Fruit fly (Drosophila melanogaster) whole organism, embryonic: ENCODE measurements around the gene CG15642.
A peak's percentile ranks its signal among the peaks of the same experiment; 100 is the strongest.

Source experiments
- Aef1 ChIP-seq: fragments of 200-800 bp; sonication (Bioruptor generic); IDR thresholded peaks from 3 replicates; pipeline ENCODE4 v1.3.6; 2022; ENCODE audit warnings: missing biosample characterization, missing genetic modification characterization
- Atf6 ChIP-seq: fragments of 200-800 bp; sonication (Bioruptor generic); IDR thresholded peaks from 2 replicates; pipeline ENCODE4 v1.3.6; 2022; ENCODE audit warnings: missing biosample characterization, missing genetic modification characterization
- Blimp-1 ChIP-seq: fragments of 200-800 bp; sonication (Bioruptor generic); optimal IDR thresholded peaks from 3 replicates; lab custom pipeline; 2018; ENCODE audit warnings: missing biosample characterization, missing genetic modification characterization, mild to moderate bottlenecking, moderate library complexity, missing genetic modification reagents
- CG10366 ChIP-seq: fragments of 200-800 bp; sonication (Bioruptor generic); IDR thresholded peaks from 2 replicates; pipeline ENCODE4 v1.3.6; 2022; ENCODE audit warnings: missing biosample characterization, missing genetic modification characterization
- CG11247 ChIP-seq: fragments of 200-800 bp; sonication (Bioruptor generic); IDR thresholded peaks from 2 replicates; pipeline ENCODE4 v1.3.6; 2022; ENCODE audit warnings: missing biosample characterization, missing genetic modification characterization
- CG11398 ChIP-seq: fragments of 200-800 bp; sonication (Bioruptor generic); optimal IDR thresholded peaks from 2 replicates; lab custom pipeline; 2016; ENCODE audit warnings: missing biosample characterization, missing genetic modification characterization
- CG13296 ChIP-seq: fragments of 200-800 bp; sonication (Bioruptor generic); optimal IDR thresholded peaks from 3 replicates; lab custom pipeline; 2018; ENCODE audit warnings: missing biosample characterization, mild to moderate bottlenecking, missing genetic modification characterization
- CG13424 ChIP-seq: fragments of 200-800 bp; sonication (Bioruptor generic); optimal IDR thresholded peaks from 2 replicates; lab custom pipeline; 2019; ENCODE audit warnings: missing biosample characterization, mild to moderate bottlenecking, missing genetic modification characterization, moderate library complexity
- CG14710 ChIP-seq: fragments of 200-800 bp; sonication (Bioruptor generic); optimal IDR thresholded peaks from 3 replicates; lab custom pipeline; 2019; ENCODE audit warnings: missing biosample characterization, mild to moderate bottlenecking, missing genetic modification characterization, moderate library complexity
- CG14860 ChIP-seq: fragments of 200-800 bp; sonication (Bioruptor generic); IDR thresholded peaks from 3 replicates; pipeline ENCODE4 v1.3.6; 2022; ENCODE audit warnings: missing biosample characterization, missing genetic modification characterization; ENCODE audit not compliant: partially characterized antibody
- CG1529 ChIP-seq: fragments of 200-800 bp; sonication (Bioruptor generic); optimal IDR thresholded peaks from 3 replicates; lab custom pipeline; 2018; ENCODE audit warnings: missing biosample characterization, missing genetic modification characterization
- CG17328 ChIP-seq: fragments of 200-800 bp; sonication (Bioruptor generic); IDR thresholded peaks from 2 replicates; pipeline ENCODE4 v1.3.6; 2022; ENCODE audit warnings: missing biosample characterization, missing genetic modification characterization
- CG17385 ChIP-seq: fragments of 200-800 bp; sonication (Bioruptor generic); optimal IDR thresholded peaks from 3 replicates; lab custom pipeline; 2018; ENCODE audit warnings: missing biosample characterization, mild to moderate bottlenecking, missing genetic modification characterization
- CG17829 ChIP-seq: fragments of 200-800 bp; optimal IDR thresholded peaks from 2 replicates; lab custom pipeline; 2019; ENCODE audit warnings: missing biosample characterization, mild to moderate bottlenecking, missing genetic modification characterization, moderate library complexity
- CG4730 ChIP-seq: fragments of 200-800 bp; sonication (Bioruptor generic); IDR thresholded peaks from 2 replicates; pipeline ENCODE4 v1.3.6; 2022; ENCODE audit warnings: missing biosample characterization, missing genetic modification characterization
- CG5245 ChIP-seq: fragments of 200-800 bp; sonication (Bioruptor generic); optimal IDR thresholded peaks from 3 replicates; lab custom pipeline; 2016; ENCODE audit warnings: missing biosample characterization, missing genetic modification characterization
- CG6689 ChIP-seq: fragments of 200-800 bp; sonication (Bioruptor generic); IDR thresholded peaks from 2 replicates; pipeline ENCODE4 v1.3.6; 2022; ENCODE audit warnings: missing biosample characterization, missing genetic modification characterization
- CG6854 ChIP-seq: fragments of 200-800 bp; sonication (Bioruptor generic); optimal IDR thresholded peaks from 3 replicates; lab custom pipeline; 2017; ENCODE audit warnings: missing biosample characterization, mild to moderate bottlenecking, missing genetic modification characterization
- CG9932 ChIP-seq: fragments of 200-800 bp; sonication (Bioruptor generic); IDR thresholded peaks from 2 replicates; pipeline ENCODE4 v1.3.6; 2022; ENCODE audit warnings: missing biosample characterization, missing genetic modification characterization
- CkIIα-i1 ChIP-seq: fragments of 200-800 bp; sonication (Bioruptor generic); IDR thresholded peaks from 2 replicates; pipeline ENCODE4 v1.3.6; 2022; ENCODE audit warnings: missing biosample characterization, missing genetic modification characterization
- GATAe ChIP-seq: fragments of 200-800 bp; sonication (Bioruptor generic); conservative IDR thresholded peaks from 2 replicates; pipeline ENCODE4 v1.3.6; 2022; ENCODE audit warnings: missing biosample characterization, missing genetic modification characterization
- Kr ChIP-seq: fragments of 200-800 bp; sonication (Bioruptor generic); optimal IDR thresholded peaks from 2 replicates; lab custom pipeline; 2017; ENCODE audit warnings: missing biosample characterization, mild to moderate bottlenecking, missing genetic modification characterization
- Lhr ChIP-seq: fragments of 200-800 bp; sonication (Bioruptor generic); optimal IDR thresholded peaks from 3 replicates; lab custom pipeline; 2017; ENCODE audit warnings: mild to moderate bottlenecking, missing biosample characterization, missing genetic modification reagents, missing genetic modification characterization
- NFAT ChIP-seq: fragments of 200-800 bp; sonication (Bioruptor generic); IDR thresholded peaks from 2 replicates; pipeline ENCODE4 v1.3.6; 2022; ENCODE audit warnings: missing biosample characterization, missing genetic modification characterization
- Rfx ChIP-seq: fragments of 200-800 bp; sonication (Bioruptor generic); IDR thresholded peaks from 2 replicates; pipeline ENCODE4 v1.3.6; 2022; ENCODE audit warnings: missing biosample characterization, missing genetic modification characterization
- Ssrp ChIP-seq: fragments of 200-800 bp; sonication (Bioruptor generic); optimal IDR thresholded peaks from 2 replicates; lab custom pipeline; 2018; ENCODE audit warnings: missing biosample characterization, mild to moderate bottlenecking, missing genetic modification characterization, moderate library complexity
- Stat92E ChIP-seq, 3 experiments: fragments of >200 bp in 2 of 3; fragments of 200-800 bp in 1 of 3; sonication (Bioruptor generic) in 1 of 3; optimal IDR thresholded peaks; 2 replicates each; lab custom pipeline; 2017 to 2019; ENCODE audit warnings: missing biosample characterization in 3 of 3, missing genetic modification characterization in 3 of 3, mild to moderate bottlenecking in 1 of 3, moderate library complexity in 1 of 3
- al ChIP-seq: fragments of 200-800 bp; sonication (Bioruptor generic); IDR thresholded peaks from 2 replicates; pipeline ENCODE4 v1.3.6; 2022; ENCODE audit warnings: missing biosample characterization, missing genetic modification characterization
- btn ChIP-seq: fragments of 200-800 bp; sonication (Bioruptor generic); optimal IDR thresholded peaks from 2 replicates; lab custom pipeline; 2016; ENCODE audit warnings: missing biosample characterization, missing genetic modification characterization
- dati ChIP-seq: fragments of 200-800 bp; sonication (Bioruptor generic); IDR thresholded peaks from 2 replicates; pipeline ENCODE4 v1.3.6; 2022; ENCODE audit warnings: missing biosample characterization, missing genetic modification characterization
- ewg ChIP-seq: fragments of 200-800 bp; sonication (Bioruptor generic); optimal IDR thresholded peaks from 3 replicates; lab custom pipeline; 2017; ENCODE audit warnings: mild to moderate bottlenecking, missing biosample characterization, missing genetic modification reagents, missing genetic modification characterization
- gfzf ChIP-seq: fragments of 200-800 bp; sonication (Bioruptor generic); optimal IDR thresholded peaks from 2 replicates; lab custom pipeline; 2016; ENCODE audit warnings: missing biosample characterization, mild to moderate bottlenecking, missing genetic modification characterization, moderate library complexity
- jumu ChIP-seq: fragments of 200-800 bp; sonication (Bioruptor generic); optimal IDR thresholded peaks from 3 replicates; lab custom pipeline; 2016; ENCODE audit warnings: missing biosample characterization, missing genetic modification characterization
- kni ChIP-seq: fragments of 200-800 bp; sonication (Bioruptor generic); optimal IDR thresholded peaks from 3 replicates; lab custom pipeline; 2017; ENCODE audit warnings: mild to moderate bottlenecking, missing biosample characterization, missing genetic modification reagents, missing genetic modification characterization
- lola ChIP-seq, 3 experiments: fragments of >200 bp in 2 of 3; fragments of 200-800 bp in 1 of 3; sonication (Bioruptor generic) in 1 of 3; optimal IDR thresholded peaks; 2 replicates each; lab custom pipeline; 2017 to 2019; ENCODE audit warnings: missing biosample characterization in 3 of 3, missing genetic modification characterization in 3 of 3, mild to moderate bottlenecking in 1 of 3, moderate library complexity in 1 of 3
- mam ChIP-seq: fragments of 200-800 bp; sonication (Bioruptor generic); optimal IDR thresholded peaks from 3 replicates; lab custom pipeline; 2016; ENCODE audit warnings: missing biosample characterization, missing genetic modification characterization
- mirr ChIP-seq: fragments of 200-800 bp; sonication (Bioruptor generic); optimal IDR thresholded peaks from 3 replicates; lab custom pipeline; 2018; ENCODE audit warnings: missing biosample characterization, mild to moderate bottlenecking, missing genetic modification characterization
- nmo ChIP-seq: fragments of 200-800 bp; sonication (Bioruptor generic); optimal IDR thresholded peaks from 2 replicates; lab custom pipeline; 2018; ENCODE audit warnings: missing biosample characterization, mild to moderate bottlenecking, missing genetic modification characterization, moderate library complexity
- pho ChIP-seq: fragments of 200-800 bp; sonication (Bioruptor generic); optimal IDR thresholded peaks from 2 replicates; lab custom pipeline; 2016; ENCODE audit warnings: missing biosample characterization, missing genetic modification characterization
- row ChIP-seq: fragments of 200-800 bp; sonication (Bioruptor generic); IDR thresholded peaks from 3 replicates; pipeline ENCODE4 v1.3.6; 2022; ENCODE audit warnings: missing biosample characterization, missing genetic modification characterization
- sna ChIP-seq: fragments of 200-800 bp; sonication (Bioruptor generic); IDR thresholded peaks from 2 replicates; pipeline ENCODE4 v1.3.6; 2022; ENCODE audit warnings: missing biosample characterization, missing genetic modification characterization; ENCODE audit not compliant: partially characterized antibody
- so ChIP-seq: fragments of 200-800 bp; sonication (Bioruptor generic); IDR thresholded peaks from 3 replicates; pipeline ENCODE4 v1.3.6; 2022; ENCODE audit warnings: missing biosample characterization, missing genetic modification characterization
- sr ChIP-seq: fragments of 200-800 bp; sonication (Bioruptor generic); IDR thresholded peaks from 3 replicates; pipeline ENCODE4 v1.3.6; 2022; ENCODE audit warnings: missing biosample characterization, missing genetic modification characterization
- tgo ChIP-seq: fragments of 200-800 bp; sonication (Bioruptor generic); IDR thresholded peaks from 3 replicates; pipeline ENCODE4 v1.3.6; 2022; ENCODE audit warnings: missing biosample characterization, missing genetic modification characterization
- tll ChIP-seq, 2 experiments: fragments of 200-800 bp in 1 of 2; fragments of >200 bp in 1 of 2; sonication (Bioruptor generic) in 1 of 2; optimal IDR thresholded peaks; 2 replicates each; lab custom pipeline; 2017 to 2019; ENCODE audit warnings: missing biosample characterization in 2 of 2, missing genetic modification characterization in 2 of 2, mild to moderate bottlenecking in 1 of 2, moderate library complexity in 1 of 2
- tna ChIP-seq: fragments of 200-800 bp; sonication (Bioruptor generic); IDR thresholded peaks from 2 replicates; pipeline ENCODE4 v1.3.6; 2022; ENCODE audit warnings: missing biosample characterization, missing genetic modification characterization; ENCODE audit not compliant: partially characterized antibody
- trem ChIP-seq: fragments of 200-800 bp; optimal IDR thresholded peaks from 3 replicates; lab custom pipeline; 2019; ENCODE audit warnings: missing biosample characterization, mild to moderate bottlenecking, missing genetic modification characterization, moderate library complexity
- tx ChIP-seq: fragments of 200-800 bp; sonication (Bioruptor generic); optimal IDR thresholded peaks from 2 replicates; lab custom pipeline; 2016; ENCODE audit warnings: missing biosample characterization, missing genetic modification characterization
- usp ChIP-seq: fragments of >200 bp; optimal IDR thresholded peaks from 2 replicates; lab custom pipeline; 2017; ENCODE audit warnings: missing biosample characterization, missing genetic modification characterization
- vvl ChIP-seq: fragments of 200-800 bp; sonication (Bioruptor generic); IDR thresholded peaks from 2 replicates; pipeline ENCODE4 v1.3.6; 2022; ENCODE audit warnings: missing biosample characterization, missing genetic modification characterization
- yki ChIP-seq: fragments of >200 bp; optimal IDR thresholded peaks from 3 replicates; lab custom pipeline; 2018

The CG15642 gene

dm6 chrX:15475367-15475789, 7.8 kb upstream of the CG15642 start, which contains the start of gene mh (continued):
- TF ChIP-seq al (GFP tag; lab: Robert Waterston, UW) = 0 out of 2 replicates have a peak, but pooled peaks have one; percentile 33
- TF ChIP-seq Rfx (GFP tag; lab: Robert Waterston, UW) = peak; percentile 37; the same call in 1 of the 2 replicates
- TF ChIP-seq mirr (GFP tag; lab: Kevin White, UChicago) = no peak
- 0 out of 3 replicates have a peak, but pooled peaks have one; percentile 20 for TF ChIP-seq Aef1 (GFP tag; lab: Robert Waterston, UW)
- peak; percentile 10 for TF ChIP-seq mam (GFP tag; lab: Kevin White, UChicago)
- TF ChIP-seq pho (GFP tag; lab: Kevin White, UChicago) = no peak
- TF ChIP-seq Ssrp = no peak
- peak; percentile 60 for TF ChIP-seq ewg
- peak in 1 of 3 experiments; percentile 2 for TF ChIP-seq Stat92E (GFP tag; optimal IDR thresholded peaks at IDR 0.05; lab: Kevin White, UChicago)
- TF ChIP-seq jumu (GFP tag; lab: Kevin White, UChicago) = peak; percentile 5
- no peak for TF ChIP-seq so (GFP tag; lab: Robert Waterston, UW)
- TF ChIP-seq tll (GFP tag; optimal IDR thresholded peaks at IDR 0.05; lab: Kevin White, UChicago) = no peak
- no peak for TF ChIP-seq Blimp-1 (GFP tag; lab: Kevin White, UChicago)
- TF ChIP-seq sna (GFP tag; lab: Robert Waterston, UW) = no peak
- no peak for TF ChIP-seq sr (GFP tag; lab: Robert Waterston, UW)
- no peak for TF ChIP-seq CG11398 (GFP tag; lab: Kevin White, UChicago)
- peak; percentile 19 for TF ChIP-seq CG17385 (GFP tag; lab: Kevin White, UChicago)
- TF ChIP-seq yki = no peak
- TF ChIP-seq CG13424 = peak; percentile 48
- peak; percentile 16 for TF ChIP-seq CG5245 (GFP tag; lab: Kevin White, UChicago)
- TF ChIP-seq nmo (GFP tag; lab: Kevin White, UChicago) = peak; percentile 62
- no peak for TF ChIP-seq kni (GFP tag; lab: Kevin White, UChicago)
- peak; percentile 73 for TF ChIP-seq gfzf
- no peak for TF ChIP-seq CG4730 (GFP tag; lab: Robert Waterston, UW)
- no peak for TF ChIP-seq GATAe (GFP tag; lab: Robert Waterston, UW)
- peak; percentile 14 for TF ChIP-seq Lhr
- no peak for TF ChIP-seq Kr (GFP tag; lab: Kevin White, UChicago)
- no peak for TF ChIP-seq Atf6 (GFP tag; lab: Robert Waterston, UW)
- no peak for TF ChIP-seq btn (GFP tag; lab: Kevin White, UChicago)
- no peak for TF ChIP-seq CG6854 (GFP tag; lab: Kevin White, UChicago)
- TF ChIP-seq CG11247 (GFP tag; lab: Robert Waterston, UW) = no peak
- peak; percentile 15; the same call in 1 of the 2 replicates for TF ChIP-seq vvl (GFP tag; lab: Robert Waterston, UW)
- no peak for TF ChIP-seq CG13296
- TF ChIP-seq CG17829 (tag; lab: Kevin White, UChicago) = peak; percentile 9
- TF ChIP-seq CG9932 (GFP tag; lab: Robert Waterston, UW) = peak; percentile 45; the same call in 1 of the 2 replicates
- peak; percentile 9 for TF ChIP-seq trem
- TF ChIP-seq CG1529 (GFP tag; lab: Kevin White, UChicago) = no peak
- peak; percentile 52; the same call in 1 of the 2 replicates for TF ChIP-seq CG6689
- TF ChIP-seq usp (GFP tag; lab: Kevin White, UChicago) = no peak
- TF ChIP-seq NFAT (GFP tag; lab: Robert Waterston, UW) = no peak
- TF ChIP-seq tgo = peak; percentile 26; the same call in 1 of the 3 replicates
- TF ChIP-seq CG17328 (GFP tag; lab: Robert Waterston, UW) = no peak
- TF ChIP-seq lola (GFP tag; optimal IDR thresholded peaks at IDR 0.05; lab: Kevin White, UChicago) = peak in 1 of 3 experiments; percentile 15
- TF ChIP-seq tna (GFP tag; lab: Robert Waterston, UW) = peak; percentile 42; the same call in 1 of the 2 replicates
- TF ChIP-seq tx = no peak
- peak; percentile 57 for TF ChIP-seq row (GFP tag; lab: Robert Waterston, UW)
- peak; percentile 30 for TF ChIP-seq CG14710 (tag; lab: Kevin White, UChicago)
- no peak for TF ChIP-seq dati (GFP tag; lab: Robert Waterston, UW)
- TF ChIP-seq CkIIα-i1 = no peak
- TF ChIP-seq CG10366 (GFP tag; lab: Robert Waterston, UW) = no peak
- TF ChIP-seq CG14860 (GFP tag; lab: Robert Waterston, UW) = peak; percentile 50; the same call in 1 of the 3 replicates
